Worm (Caenorhabditis elegans) whole organism, L1 larva: ENCODE measurements around the gene cpsf-3.

Source experiments
- ceh-82 ChIP-seq, 3 experiments: fragments of 150-350 bp in 1 of 3; sonication (generic microtip) in 2 of 3; optimal IDR thresholded peaks; 2 replicates each; lab custom pipeline; 2014 to 2017; ENCODE audit warnings: missing biosample characterization in 3 of 3, missing genetic modification characterization in 3 of 3
- mep-1 ChIP-seq: fragments of 150-350 bp; optimal IDR thresholded peaks from 2 replicates; lab custom pipeline; 2014; ENCODE audit warnings: missing biosample characterization, missing genetic modification characterization
- unc-62 ChIP-seq: fragments of 150-350 bp; optimal IDR thresholded peaks from 2 replicates; lab custom pipeline; 2014; ENCODE audit warnings: missing biosample characterization, missing genetic modification reagents, missing genetic modification characterization
- ztf-11 ChIP-seq, 2 experiments: sonication (generic microtip); optimal IDR thresholded peaks; 2 replicates each; lab custom pipeline; 2016 to 2017; ENCODE audit warnings: missing genetic modification characterization in 2 of 2, missing biosample characterization in 1 of 2, missing compliant biosample characterization in 1 of 2

ce11 chrIV:13330547-13330946 is 47.9 kb upstream of the cpsf-3 start:
- TF ChIP-seq unc-62 (GFP tag; lab: Kevin White, UChicago) (no peak), ztf-11 (tag; optimal IDR thresholded peaks at IDR 0.05; lab: Kevin White, UChicago) (no peak), mep-1 (no peak), ceh-82 (tag; optimal IDR thresholded peaks at IDR 0.05; lab: Kevin White, UChicago) (no peak)
